Fruit fly (Drosophila melanogaster): Measurements from ENCODE around the gene Kap-alpha1.

Kap-alpha1 gene

DNA sequence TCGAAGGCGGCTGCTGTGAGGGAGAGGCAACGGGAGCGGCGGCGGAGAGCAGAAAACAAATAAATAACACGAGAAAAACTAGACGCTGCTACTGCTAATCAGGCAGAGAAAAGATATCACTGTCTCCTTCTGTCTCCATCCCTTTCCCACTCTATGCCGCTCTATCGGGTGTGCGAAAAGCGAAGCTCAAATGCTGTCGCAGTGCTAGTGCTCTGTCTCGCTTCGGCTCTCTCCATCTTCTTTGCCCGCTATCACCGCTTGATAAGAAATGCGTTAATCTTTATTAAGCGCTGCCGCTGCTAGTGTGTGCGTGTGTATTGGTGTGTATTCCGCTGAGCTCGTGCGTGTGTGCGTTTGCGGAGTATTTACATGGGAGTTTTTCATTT, 15.4 kb upstream of the Kap-alpha1 start (continued):
- TF ChIP-seq emc (GFP tag; optimal IDR thresholded peaks at IDR 0.05), result no peak
- no peak for TF ChIP-seq CTCF (GFP tag; optimal IDR thresholded peaks at IDR 0.05)
- TF ChIP-seq Dip2 (GFP tag; IDR thresholded peaks at IDR 0.05), result no peak
- no peak; the same call in 1 of the 2 replicates for TF ChIP-seq unc-4 (GFP tag; IDR thresholded peaks at IDR 0.05; ENCODE audit: partially characterized antibody)
- peak; percentile 22 for TF ChIP-seq CG4328 (GFP tag; optimal IDR thresholded peaks at IDR 0.05)
- peak; percentile 5 for TF ChIP-seq ATbp (GFP tag; optimal IDR thresholded peaks at IDR 0.05)
- peak; percentile 39 for TF ChIP-seq CG3281 (GFP tag; optimal IDR thresholded peaks at IDR 0.05)
- no peak for TF ChIP-seq bbx (GFP tag; IDR thresholded peaks at IDR 0.05; ENCODE audit: partially characterized antibody)
- TF ChIP-seq NK7.1 (GFP tag; optimal IDR thresholded peaks at IDR 0.05), result no peak
- TF ChIP-seq Med (GFP tag), result peak; percentile 83
- no peak for TF ChIP-seq D19B (GFP tag; optimal IDR thresholded peaks at IDR 0.05)
- TF ChIP-seq E2f1 (GFP tag; IDR thresholded peaks at IDR 0.05), result 0 out of 2 replicates have a peak, but pooled peaks have one; percentile 4
- TF ChIP-seq CG10431 (GFP tag; optimal IDR thresholded peaks at IDR 0.05), result peak; percentile 92
- peak; percentile 27; the same call in 1 of the 2 replicates for TF ChIP-seq seq (GFP tag; IDR thresholded peaks at IDR 0.05)
- peak; percentile 31; the same call in 1 of the 2 replicates for TF ChIP-seq Bgb (GFP tag; IDR thresholded peaks at IDR 0.05; ENCODE audit: partially characterized antibody)
- TF ChIP-seq sens-2 (GFP tag; IDR thresholded peaks at IDR 0.05), result no peak
- TF ChIP-seq nmo (GFP tag; optimal IDR thresholded peaks at IDR 0.05), result no peak
- no peak for TF ChIP-seq Ets65A (GFP tag)
- peak; percentile 97 for TF ChIP-seq chinmo (GFP tag; IDR thresholded peaks at IDR 0.05; ENCODE audit: partially characterized antibody)
- TF ChIP-seq Hr3 (GFP tag; optimal IDR thresholded peaks at IDR 0.05), result no peak
- TF ChIP-seq CG13775 (GFP tag; optimal IDR thresholded peaks at IDR 0.05), result no peak
- no peak for TF ChIP-seq CG18619 (GFP tag; optimal IDR thresholded peaks at IDR 0.05)
- TF ChIP-seq scrt (GFP tag; optimal IDR thresholded peaks at IDR 0.05), result peak; percentile 5
- TF ChIP-seq gro (GFP tag; optimal IDR thresholded peaks at IDR 0.05), result peak; percentile 52
- no peak for TF ChIP-seq CG13123 (GFP tag; optimal IDR thresholded peaks at IDR 0.05)
- no peak for TF ChIP-seq CG17361 (GFP tag; IDR thresholded peaks at IDR 0.05)
- no peak for TF ChIP-seq bcd (GFP tag; optimal IDR thresholded peaks at IDR 0.05)
- no peak for TF ChIP-seq CG12942 (GFP tag; optimal IDR thresholded peaks at IDR 0.05)
- peak; percentile 52 for TF ChIP-seq B-H2 (GFP tag; optimal IDR thresholded peaks at IDR 0.05)
- TF ChIP-seq CHES-1-like (GFP tag; optimal IDR thresholded peaks at IDR 0.05), result no peak
- TF ChIP-seq sd (tag; optimal IDR thresholded peaks at IDR 0.05), result peak; percentile 80
- no peak for TF ChIP-seq usp (GFP tag; optimal IDR thresholded peaks at IDR 0.05)
- TF ChIP-seq D19A (tag; optimal IDR thresholded peaks at IDR 0.05), result no peak
- TF ChIP-seq jing (GFP tag; optimal IDR thresholded peaks at IDR 0.05), result no peak
- no peak for TF ChIP-seq gsb-n (tag; optimal IDR thresholded peaks at IDR 0.05)
- TF ChIP-seq zen (tag; optimal IDR thresholded peaks at IDR 0.05), result peak; percentile 26
- peak; percentile 58; the same call in 2 of the 3 replicates for TF ChIP-seq CG34224 (GFP tag; IDR thresholded peaks at IDR 0.05; ENCODE audit: partially characterized antibody)
- peak; percentile 89 for TF ChIP-seq kni (GFP tag; optimal IDR thresholded peaks at IDR 0.05)
- TF ChIP-seq Mad (GFP tag; optimal IDR thresholded peaks at IDR 0.05), result no peak
- peak; percentile 33 for TF ChIP-seq HmgZ (tag; optimal IDR thresholded peaks at IDR 0.05)
- TF ChIP-seq CG15479 (GFP tag; optimal IDR thresholded peaks at IDR 0.05), result peak; percentile 98
- peak; percentile 3 for TF ChIP-seq CG11398 (GFP tag; optimal IDR thresholded peaks at IDR 0.05)
- peak; percentile 6 for TF ChIP-seq gcm (GFP tag; optimal IDR thresholded peaks at IDR 0.05)
- peak; percentile 29 for TF ChIP-seq cwo (GFP tag; optimal IDR thresholded peaks at IDR 0.05)
- TF ChIP-seq CG8924 (tag; optimal IDR thresholded peaks at IDR 0.05), result peak; percentile 12
- no peak for TF ChIP-seq br (optimal IDR thresholded peaks at IDR 0.05)
- TF ChIP-seq BtbVII (GFP tag; optimal IDR thresholded peaks at IDR 0.05), result peak; percentile 35
- no peak for TF ChIP-seq CG3847 (GFP tag; IDR thresholded peaks at IDR 0.05)
- TF ChIP-seq fru (optimal IDR thresholded peaks at IDR 0.05), result no peak
- TF ChIP-seq cg (GFP tag; optimal IDR thresholded peaks at IDR 0.05), result peak; percentile 92
- peak; percentile 30; the same call in 1 of the 2 replicates for TF ChIP-seq peb (GFP tag; IDR thresholded peaks at IDR 0.05)
- TF ChIP-seq CG6654 (GFP tag; optimal IDR thresholded peaks at IDR 0.05), result no peak

All from whole organism, embryonic.